Worm (Caenorhabditis elegans) whole organism, early embryonic: ENCODE data around the gene Y105C5B.9.

Source experiments
- B0310.2 ChIP-seq: sonication (generic microtip); optimal IDR thresholded peaks from 2 replicates; lab custom pipeline; 2016; ENCODE audit warnings: mild to moderate bottlenecking, missing genetic modification characterization, missing compliant biosample characterization
- F13C5.2 ChIP-seq: sonication (generic microtip); optimal IDR thresholded peaks from 2 replicates; lab custom pipeline; 2017; ENCODE audit warnings: mild to moderate bottlenecking, missing genetic modification characterization, inconsistent platforms, missing compliant biosample characterization
- aly-1 ChIP-seq: sonication (generic microtip); optimal IDR thresholded peaks from 2 replicates; lab custom pipeline; 2016; ENCODE audit warnings: missing genetic modification characterization, missing compliant biosample characterization
- ama-1 ChIP-seq: fragments of 150-350 bp; optimal IDR thresholded peaks from 2 replicates; lab custom pipeline; 2014
- ceh-13 ChIP-seq: fragments of 200-800 bp; sonication (Bioruptor generic); optimal IDR thresholded peaks from 2 replicates; lab custom pipeline; 2018; ENCODE audit warnings: mild to moderate bottlenecking, missing genetic modification characterization, missing compliant biosample characterization
- ceh-36 ChIP-seq: sonication (generic microtip); optimal IDR thresholded peaks from 2 replicates; lab custom pipeline; 2016; ENCODE audit warnings: missing genetic modification characterization, inconsistent platforms, missing compliant biosample characterization
- ets-7 ChIP-seq: sonication (generic microtip); optimal IDR thresholded peaks from 2 replicates; lab custom pipeline; 2016; ENCODE audit warnings: missing genotype, missing genetic modification characterization, missing compliant biosample characterization
- flt-1 ChIP-seq: fragments of 200-800 bp; sonication (Bioruptor generic); IDR thresholded peaks from 2 replicates; pipeline ENCODE4 v1.3.6; 2022; ENCODE audit warnings: missing genetic modification characterization, missing compliant biosample characterization
- hmbx-1 ChIP-seq: sonication (generic microtip); optimal IDR thresholded peaks from 2 replicates; lab custom pipeline; 2016; ENCODE audit warnings: mild to moderate bottlenecking, missing genetic modification characterization, missing compliant biosample characterization
- hmg-4 ChIP-seq: fragments of 200-800 bp; sonication (Bioruptor generic); optimal IDR thresholded peaks from 2 replicates; lab custom pipeline; 2018; ENCODE audit warnings: mild to moderate bottlenecking, missing genetic modification characterization, missing compliant biosample characterization
- hnd-1 ChIP-seq: sonication (generic microtip); optimal IDR thresholded peaks from 2 replicates; lab custom pipeline; 2016; ENCODE audit warnings: missing genetic modification characterization, missing compliant biosample characterization
- pes-1 ChIP-seq: fragments of 200-800 bp; sonication (Bioruptor generic); IDR thresholded peaks from 2 replicates; pipeline ENCODE4 v1.3.6; 2022; ENCODE audit warnings: missing genetic modification reagents, missing genetic modification characterization, missing compliant biosample characterization
- scrt-1 ChIP-seq: fragments of 200-800 bp; sonication (Bioruptor generic); IDR thresholded peaks from 2 replicates; pipeline ENCODE4 v1.3.6; 2022; ENCODE audit warnings: missing genetic modification characterization, missing compliant biosample characterization
- sea-1 ChIP-seq: fragments of 200-800 bp; sonication (Bioruptor generic); conservative IDR thresholded peaks from 2 replicates; pipeline ENCODE4 v1.3.6; 2022; ENCODE audit warnings: missing genetic modification characterization, missing compliant biosample characterization
- tbx-11 ChIP-seq: fragments of 200-800 bp; sonication (Bioruptor generic); IDR thresholded peaks from 2 replicates; pipeline ENCODE4 v1.3.6; 2022; ENCODE audit warnings: missing genetic modification characterization, missing compliant biosample characterization
- tbx-37 ChIP-seq: fragments of 200-800 bp; sonication (Bioruptor generic); conservative IDR thresholded peaks from 2 replicates; pipeline ENCODE4 v1.3.6; 2022; ENCODE audit warnings: missing genetic modification reagents, missing genetic modification characterization, missing compliant biosample characterization
- tra-4 ChIP-seq: sonication (generic microtip); optimal IDR thresholded peaks from 2 replicates; lab custom pipeline; 2017; ENCODE audit warnings: missing genetic modification characterization, missing compliant biosample characterization

The Y105C5B.9 gene

ce11 chrIV:15930281-15930680, at the start of gene Y105C5B.9:
Gene Y105C5B.9, plus strand, starts transcription at chrIV:15930581.
- no peak for TF ChIP-seq tbx-37
- TF ChIP-seq sea-1 (GFP tag; lab: Robert Waterston, UW) = no peak
- no peak for TF ChIP-seq aly-1
- TF ChIP-seq tbx-11 = no peak
- no peak for TF ChIP-seq scrt-1
- no peak for TF ChIP-seq tra-4
- no peak for TF ChIP-seq ceh-13 (GFP tag; lab: Kevin White, UChicago)

- no peak for TF ChIP-seq tbx-11
- no peak for TF ChIP-seq ama-1
- no peak for TF ChIP-seq pes-1 (GFP tag; lab: Robert Waterston, UW)
- no peak for TF ChIP-seq sea-1 (GFP tag; lab: Robert Waterston, UW)
- no peak for TF ChIP-seq scrt-1
- no peak for TF ChIP-seq F13C5.2 (tag; lab: Kevin White, UChicago)
- TF ChIP-seq hnd-1 = no peak
- no peak for TF ChIP-seq tbx-37
- TF ChIP-seq tra-4 = no peak
- TF ChIP-seq aly-1 = no peak
- TF ChIP-seq ceh-13 (GFP tag; lab: Kevin White, UChicago) = no peak
- TF ChIP-seq flt-1 (GFP tag; lab: Robert Waterston, UW) = no peak
- no peak for TF ChIP-seq ceh-36 (tag; lab: Kevin White, UChicago)
- no peak for TF ChIP-seq hmg-4 (GFP tag; lab: Kevin White, UChicago)
These were observed 46.5 kb upstream of the Y105C5B.9 start, which contains the start of gene Y105C5B.3 for ce11 chrIV:15883922-15884321. Gene Y105C5B.3, plus strand, starts transcription at chrIV:15884222.

ce11 chrIV:15894133-15894532, 36.2 kb upstream of the Y105C5B.9 start, which contains the start of gene srv-14:
Gene srv-14, minus strand, starts transcription at chrIV:15894233.
- no peak for TF ChIP-seq hnd-1
- TF ChIP-seq pes-1 (GFP tag; lab: Robert Waterston, UW) = no peak
- no peak for TF ChIP-seq scrt-1
- TF ChIP-seq ceh-13 (GFP tag; lab: Kevin White, UChicago) = no peak
- TF ChIP-seq aly-1 = no peak
- TF ChIP-seq hmg-4 (GFP tag; lab: Kevin White, UChicago) = no peak
- TF ChIP-seq hmbx-1 (tag; lab: Kevin White, UChicago) = no peak
- no peak for TF ChIP-seq ama-1
- TF ChIP-seq tbx-37 = no peak
- no peak for TF ChIP-seq sea-1 (GFP tag; lab: Robert Waterston, UW)
- no peak for TF ChIP-seq B0310.2 (tag; lab: Kevin White, UChicago)
- TF ChIP-seq ets-7 (tag; lab: Kevin White, UChicago) = no peak
- TF ChIP-seq F13C5.2 (tag; lab: Kevin White, UChicago) = no peak
- TF ChIP-seq flt-1 (GFP tag; lab: Robert Waterston, UW) = no peak
- no peak for TF ChIP-seq tbx-11

DNA sequence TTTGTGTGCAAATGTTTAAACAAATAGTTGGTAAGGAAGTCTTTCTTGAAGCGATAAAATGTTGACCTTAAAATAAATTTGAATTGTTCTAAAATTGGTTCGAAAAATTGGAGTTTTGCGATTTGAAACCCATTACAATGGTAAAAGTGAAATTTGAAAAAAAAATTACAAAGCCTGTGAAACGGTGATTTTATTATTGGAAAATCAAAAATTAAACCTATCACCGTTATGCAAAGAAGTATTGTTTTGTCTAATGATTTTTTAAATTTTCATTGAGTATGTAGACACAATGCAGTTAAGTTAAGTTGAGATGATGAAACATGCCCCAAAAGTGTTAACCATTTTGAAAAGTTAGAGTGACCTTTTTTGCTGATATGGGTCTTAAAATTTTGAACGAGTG, 35.6 kb upstream of the Y105C5B.9 start:
- TF ChIP-seq flt-1 (GFP tag; lab: Robert Waterston, UW) (no peak), aly-1 (no peak), hmg-4 (GFP tag; lab: Kevin White, UChicago) (no peak)

- TF ChIP-seq pes-1 (GFP tag; lab: Robert Waterston, UW) (peak; percentile 93), tbx-37 (peak; percentile 76), flt-1 (GFP tag; lab: Robert Waterston, UW) (peak; percentile 93)
These were observed 34.5 kb upstream of the Y105C5B.9 start for ce11 chrIV:15895861-15896260.

- TF ChIP-seq ama-1 (no peak), ceh-13 (GFP tag; lab: Kevin White, UChicago) (no peak), tbx-11 (no peak)
These were observed 30.2 kb upstream of the Y105C5B.9 start for ce11 chrIV:15900158-15900557.

- TF ChIP-seq flt-1 (GFP tag; lab: Robert Waterston, UW) (no peak), tbx-37 (no peak), sea-1 (GFP tag; lab: Robert Waterston, UW) (no peak), ama-1 (no peak), hmg-4 (GFP tag; lab: Kevin White, UChicago) (no peak), ceh-36 (tag; lab: Kevin White, UChicago) (no peak), aly-1 (no peak), hnd-1 (no peak), pes-1 (GFP tag; lab: Robert Waterston, UW) (no peak), tra-4 (no peak), tbx-11 (no peak), ceh-13 (GFP tag; lab: Kevin White, UChicago) (no peak), ets-7 (tag; lab: Kevin White, UChicago) (no peak), scrt-1 (no peak), hmbx-1 (tag; lab: Kevin White, UChicago) (no peak), B0310.2 (tag; lab: Kevin White, UChicago) (no peak), F13C5.2 (tag; lab: Kevin White, UChicago) (no peak)
These were observed 29.3 kb upstream of the Y105C5B.9 start, which contains the start of gene Y105C5B.5 for ce11 chrIV:15901123-15901522. Gene Y105C5B.5, minus strand, starts transcription at chrIV:15901225.

- TF ChIP-seq flt-1 (GFP tag; lab: Robert Waterston, UW) = no peak
- TF ChIP-seq ceh-13 (GFP tag; lab: Kevin White, UChicago) = no peak
- no peak for TF ChIP-seq ama-1
- no peak for TF ChIP-seq hnd-1
- TF ChIP-seq pes-1 (GFP tag; lab: Robert Waterston, UW) = no peak
- no peak for TF ChIP-seq tbx-37
- no peak for TF ChIP-seq hmg-4 (GFP tag; lab: Kevin White, UChicago)
- no peak for TF ChIP-seq ets-7 (tag; lab: Kevin White, UChicago)
- TF ChIP-seq scrt-1 = no peak
- TF ChIP-seq aly-1 = no peak
- no peak for TF ChIP-seq sea-1 (GFP tag; lab: Robert Waterston, UW)
- no peak for TF ChIP-seq B0310.2 (tag; lab: Kevin White, UChicago)
- no peak for TF ChIP-seq hmbx-1 (tag; lab: Kevin White, UChicago)
- no peak for TF ChIP-seq tbx-11
- no peak for TF ChIP-seq F13C5.2 (tag; lab: Kevin White, UChicago)
- TF ChIP-seq ceh-36 (tag; lab: Kevin White, UChicago) = no peak
- TF ChIP-seq tra-4 = no peak
These were observed 24.2 kb upstream of the Y105C5B.9 start, which contains the start of gene srv-15 for ce11 chrIV:15906059-15906632. Gene srv-15, plus strand, starts transcription at chrIV:15906582.
